Worm (Caenorhabditis elegans) whole organism, L4/young adult: ENCODE measurements around the gene hpo-25.

Experiments
- W03F9.2 ChIP-seq: fragments of 150-350 bp; optimal IDR thresholded peaks from 2 replicates; lab custom pipeline; 2014; ENCODE audit warnings: missing biosample characterization, missing genetic modification characterization
- dao-5 ChIP-seq: sonication (generic microtip); optimal IDR thresholded peaks from 2 replicates; lab custom pipeline; 2016; ENCODE audit warnings: missing genotype, missing genetic modification characterization, moderate library complexity, missing compliant biosample characterization
- him-1 ChIP-seq: sonication (generic microtip); optimal IDR thresholded peaks from 2 replicates; lab custom pipeline; 2016; ENCODE audit warnings: missing genotype, missing genetic modification reagents, missing genetic modification characterization, missing compliant biosample characterization

hpo-25 gene

DNA sequence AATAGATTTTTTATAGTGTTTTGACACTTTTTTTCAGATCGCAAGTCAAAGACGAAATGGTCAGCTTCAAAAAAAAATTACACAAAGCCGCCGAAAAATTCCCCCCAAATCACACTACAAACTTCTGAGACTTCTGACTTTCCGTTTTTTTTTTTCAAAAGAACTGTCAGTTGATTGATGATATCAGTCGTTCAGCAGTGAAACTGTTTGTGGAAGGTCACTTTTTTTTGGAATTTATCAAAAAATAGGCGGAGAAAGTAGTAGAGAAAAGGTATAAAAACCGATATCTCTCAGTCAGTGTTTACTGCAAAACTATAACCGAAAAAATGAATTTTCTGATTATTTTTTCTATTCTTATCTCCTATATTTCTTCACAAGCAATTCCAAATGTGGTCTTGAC is 16.0 kb upstream of the hpo-25 start, which contains the start of gene F43C11.3:
Gene F43C11.3, plus strand, starts transcription at position 301 of the 400 bp plus-strand sequence.
- TF ChIP-seq dao-5 (tag; lab: Kevin White, UChicago) (no peak), W03F9.2 (tag; lab: Kevin White, UChicago) (no peak), him-1 (tag; lab: Kevin White, UChicago) (no peak)

DNA sequence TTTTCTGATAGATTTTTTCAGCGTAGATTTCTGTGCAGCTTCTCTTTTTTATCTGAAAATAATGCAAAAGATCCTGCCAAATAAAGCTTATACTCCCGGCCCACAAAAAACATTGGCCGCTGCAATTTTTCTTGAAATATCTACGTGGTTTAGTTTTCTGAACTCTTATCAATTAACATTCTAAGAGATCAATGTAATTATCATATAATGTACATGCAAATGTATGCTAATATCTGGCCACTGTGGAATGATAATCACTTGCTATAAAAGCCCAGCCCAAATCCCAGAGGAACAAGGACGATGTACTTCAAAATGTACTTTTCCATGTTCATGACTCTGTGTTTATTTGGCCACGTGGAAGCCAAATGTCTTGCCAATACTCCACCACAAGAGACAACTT is 14.6 kb upstream of the hpo-25 start, which contains the start of gene F43C11.2:
Gene F43C11.2, plus strand, starts transcription at position 301 of the 400 bp plus-strand sequence.
- TF ChIP-seq him-1 (tag; lab: Kevin White, UChicago) = no peak
- TF ChIP-seq dao-5 (tag; lab: Kevin White, UChicago) = no peak
- no peak for TF ChIP-seq W03F9.2 (tag; lab: Kevin White, UChicago)

DNA sequence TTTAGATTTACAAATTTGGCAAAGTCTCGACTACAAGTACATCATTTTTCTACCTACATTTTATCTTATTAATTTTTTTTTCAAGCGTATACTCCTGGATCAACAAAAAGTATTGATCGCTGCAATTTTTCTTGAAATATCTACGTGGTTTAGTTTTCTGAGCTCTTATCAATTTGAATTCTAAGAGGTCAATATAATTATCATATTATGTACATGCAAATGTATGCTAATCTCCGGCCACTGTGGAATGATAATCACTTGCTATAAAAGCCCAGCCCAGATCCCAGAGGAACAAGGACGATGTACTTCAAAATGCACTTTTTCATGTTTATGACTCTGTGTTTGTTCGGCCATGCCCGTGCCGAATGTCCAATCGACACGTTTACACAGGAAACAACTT is 12.3 kb upstream of the hpo-25 start, which contains the start of gene F43C11.1:
Gene F43C11.1, plus strand, starts transcription at position 301 of the 400 bp plus-strand sequence.
- TF ChIP-seq W03F9.2 (tag; lab: Kevin White, UChicago) (no peak), dao-5 (tag; lab: Kevin White, UChicago) (no peak), him-1 (tag; lab: Kevin White, UChicago) (no peak)

DNA sequence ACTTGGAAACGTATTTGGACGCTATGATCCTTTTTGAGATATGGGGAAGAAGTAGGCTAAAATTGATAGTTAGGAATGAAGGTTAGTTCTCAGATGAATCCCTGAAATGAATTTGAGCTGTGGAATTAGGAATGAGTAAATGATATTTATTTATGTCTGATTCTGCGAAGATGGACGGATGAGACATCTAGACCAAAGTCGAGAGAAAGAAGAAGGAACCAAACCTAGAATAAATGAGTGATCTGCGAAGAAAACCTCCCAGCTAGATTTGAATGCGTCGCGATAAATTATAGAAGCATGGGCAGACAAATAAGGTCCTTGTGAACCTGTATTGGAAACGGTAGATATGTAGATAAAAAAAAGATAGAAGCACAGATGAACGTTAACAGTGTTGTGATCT is 9.1 kb upstream of the hpo-25 start, which contains the start of gene F43C11.16:
Gene F43C11.16, minus strand, starts transcription at position 101 of the 400 bp plus-strand sequence.
- no peak for TF ChIP-seq him-1 (tag; lab: Kevin White, UChicago)
- no peak for TF ChIP-seq dao-5 (tag; lab: Kevin White, UChicago)
- no peak for TF ChIP-seq W03F9.2 (tag; lab: Kevin White, UChicago)

ce11 chrII:2363673-2364072 is 5.4 kb upstream of the hpo-25 start, which contains the start of gene F43C11.11:
Gene F43C11.11, minus strand, starts transcription at chrII:2363773.
- no peak for TF ChIP-seq him-1 (tag; lab: Kevin White, UChicago)
- TF ChIP-seq dao-5 (tag; lab: Kevin White, UChicago) = no peak
- no peak for TF ChIP-seq W03F9.2 (tag; lab: Kevin White, UChicago)

DNA sequence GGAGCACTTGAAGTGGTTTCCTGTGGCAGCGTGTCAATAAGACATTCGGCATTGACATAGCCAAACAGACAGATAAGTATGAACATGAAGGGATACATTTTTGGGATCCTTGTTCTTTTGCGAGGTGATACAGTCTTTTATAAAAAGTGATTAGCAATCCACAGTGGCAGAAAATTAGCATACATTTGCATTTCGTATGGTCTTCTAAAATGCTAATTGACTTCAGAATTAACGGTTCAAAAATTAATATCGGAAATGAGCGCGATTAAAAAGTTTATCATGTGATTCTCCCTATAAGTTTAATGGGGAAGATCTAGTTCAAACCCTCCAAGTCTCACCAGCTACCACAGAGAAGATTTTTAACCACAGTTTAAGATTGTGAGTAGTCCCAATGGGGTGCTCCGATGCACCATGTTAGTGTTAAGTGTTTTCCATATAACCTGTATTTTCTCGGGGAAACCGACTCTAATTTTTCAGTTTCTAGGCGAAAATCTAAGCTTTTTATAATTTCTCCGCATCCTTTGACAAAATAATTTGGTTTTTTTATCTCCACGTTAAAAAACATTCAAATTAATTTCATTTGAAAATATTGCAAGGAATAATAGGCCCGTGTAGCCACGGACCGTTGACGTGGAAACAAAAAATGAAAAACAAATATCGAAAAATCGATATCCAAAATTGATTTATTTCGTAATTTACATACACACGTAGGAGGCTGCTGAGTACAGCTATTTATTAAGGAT is 2.3 kb upstream of the hpo-25 start, which contains the start of the genes F43C11.12 and F16G10.5:
Gene F43C11.12, minus strand, starts transcription at position 101 of the 743 bp plus-strand sequence.
Gene F16G10.5, plus strand, starts transcription at position 693 of the 743 bp plus-strand sequence.
- no peak for TF ChIP-seq W03F9.2 (tag; lab: Kevin White, UChicago)
- no peak for TF ChIP-seq dao-5 (tag; lab: Kevin White, UChicago)
- no peak for TF ChIP-seq him-1 (tag; lab: Kevin White, UChicago)

DNA sequence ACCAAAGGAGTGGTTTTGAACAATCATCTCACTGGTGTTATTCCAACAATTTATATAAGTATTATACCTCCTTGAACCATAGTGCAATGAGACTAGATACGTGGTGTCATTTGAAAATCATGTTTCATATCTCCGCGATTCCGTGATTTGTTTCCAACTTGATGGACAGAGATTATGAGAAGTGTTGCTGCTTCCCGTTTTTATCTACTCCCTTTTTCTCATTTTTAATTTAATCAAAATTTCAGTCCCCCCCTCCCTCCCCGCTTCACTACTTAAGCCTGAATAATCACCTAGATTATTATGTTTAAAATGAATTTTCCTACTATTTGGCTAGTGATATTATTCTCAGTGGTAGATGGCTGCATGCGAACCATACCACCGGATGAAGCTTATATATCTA is 3.0 kb downstream of the hpo-25 start, which contains the start of gene F16G10.3:
Gene F16G10.3, plus strand, starts transcription at position 301 of the 400 bp plus-strand sequence.
- TF ChIP-seq W03F9.2 (tag; lab: Kevin White, UChicago) (no peak), him-1 (tag; lab: Kevin White, UChicago) (no peak)

ce11 chrII:2374973-2375372 is 5.9 kb downstream of the hpo-25 start, which contains the start of gene F16G10.2:
Gene F16G10.2, plus strand, starts transcription at chrII:2375273.
- TF ChIP-seq W03F9.2 (tag; lab: Kevin White, UChicago) (no peak), dao-5 (tag; lab: Kevin White, UChicago) (no peak), him-1 (tag; lab: Kevin White, UChicago) (no peak)

- TF ChIP-seq him-1 (tag; lab: Kevin White, UChicago) (no peak), dao-5 (tag; lab: Kevin White, UChicago) (no peak)
Observed at ce11 chrII:2377751-2378150, 8.7 kb downstream of the hpo-25 start, which contains the start of gene F16G10.6. Gene F16G10.6, minus strand, starts transcription at chrII:2377851.

DNA sequence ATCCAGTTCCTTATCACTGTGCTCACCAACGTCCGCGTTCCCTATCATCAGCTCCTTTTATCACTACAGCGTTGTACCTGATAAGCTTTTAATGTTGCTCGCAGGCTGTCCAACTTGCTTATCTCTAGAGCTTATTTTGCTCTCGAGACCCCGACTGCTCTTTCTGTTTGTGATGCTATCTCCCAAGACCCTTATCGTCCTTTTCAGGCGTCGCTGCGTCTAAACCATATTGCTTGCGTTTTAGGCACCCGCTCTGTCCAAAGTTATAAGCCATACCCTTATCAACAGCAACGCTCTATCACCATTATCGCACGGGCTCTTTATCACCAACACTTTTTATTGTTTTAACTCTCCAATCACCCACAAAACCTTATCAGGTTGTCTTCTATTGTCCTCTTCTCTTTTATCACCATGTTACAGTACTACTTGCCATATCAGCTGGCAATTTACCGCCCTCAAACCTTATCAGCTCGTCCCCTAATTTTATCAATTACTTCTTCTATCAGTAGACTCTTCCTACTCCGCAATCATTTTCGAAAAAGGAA is 9.5 kb downstream of the hpo-25 start:
- TF ChIP-seq W03F9.2 (tag; lab: Kevin White, UChicago) = peak; percentile 18
- TF ChIP-seq dao-5 (tag; lab: Kevin White, UChicago) = no peak
- no peak for TF ChIP-seq him-1 (tag; lab: Kevin White, UChicago)

DNA sequence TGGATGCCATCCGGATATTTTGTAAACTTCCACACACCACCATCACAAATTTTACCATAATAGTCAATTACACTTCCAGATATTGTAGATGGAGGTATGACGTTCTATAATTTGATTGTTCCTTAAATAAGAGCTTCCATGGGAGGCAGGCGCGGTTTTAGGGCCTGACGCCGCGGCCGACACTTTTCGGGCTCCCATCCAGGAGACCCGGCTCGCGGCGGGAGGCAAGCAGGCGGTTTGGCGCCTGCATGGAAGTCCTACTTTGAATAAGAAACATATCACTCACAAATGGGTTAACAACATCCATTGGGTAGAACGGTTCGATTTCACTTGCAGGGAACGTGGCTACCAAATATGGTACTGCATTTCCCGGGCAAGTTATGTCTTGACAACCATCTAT is 10.6 kb downstream of the hpo-25 start:
- TF ChIP-seq him-1 (tag; lab: Kevin White, UChicago) (no peak), dao-5 (tag; lab: Kevin White, UChicago) (no peak), W03F9.2 (tag; lab: Kevin White, UChicago) (no peak)

DNA sequence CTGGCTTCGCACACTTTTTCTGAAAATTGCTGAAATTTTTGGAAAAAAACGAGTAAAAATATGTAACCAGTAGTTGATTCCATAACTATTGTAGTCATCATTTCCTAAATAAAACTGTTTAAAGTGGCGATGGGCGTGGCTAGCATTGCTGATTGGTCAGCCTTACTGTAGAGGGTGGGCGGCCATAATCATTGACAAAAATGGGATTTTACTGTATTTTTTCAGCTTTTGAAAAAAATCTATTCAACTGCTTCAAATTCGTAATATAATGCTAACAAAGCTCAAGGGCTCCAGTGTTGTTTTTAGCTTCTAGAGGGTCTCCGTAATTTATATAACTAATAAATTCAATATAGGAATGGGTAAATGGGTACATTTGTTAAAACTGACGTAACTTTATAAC is 11.1 kb downstream of the hpo-25 start, which contains the start of gene F16G10.7:
Gene F16G10.7, minus strand, starts transcription at position 101 of the 400 bp plus-strand sequence.
- TF ChIP-seq W03F9.2 (tag; lab: Kevin White, UChicago) = no peak
- no peak for TF ChIP-seq dao-5 (tag; lab: Kevin White, UChicago)
- no peak for TF ChIP-seq him-1 (tag; lab: Kevin White, UChicago)

- no peak for TF ChIP-seq dao-5 (tag; lab: Kevin White, UChicago)
- no peak for TF ChIP-seq W03F9.2 (tag; lab: Kevin White, UChicago)
- no peak for TF ChIP-seq him-1 (tag; lab: Kevin White, UChicago)
Observed at ce11 chrII:2383334-2383733, 14.3 kb downstream of the hpo-25 start, which contains the start of gene F16G10.8. Gene F16G10.8, minus strand, starts transcription at chrII:2383434.
